Worm (Caenorhabditis elegans) whole organism, early embryonic: ENCODE measurements around the gene B0228.7.

Experiments used
- ama-1 ChIP-seq: fragments of 150-350 bp; optimal IDR thresholded peaks from 2 replicates; lab custom pipeline; 2014
- hmbx-1 ChIP-seq: sonication (generic microtip); optimal IDR thresholded peaks from 2 replicates; lab custom pipeline; 2016; ENCODE audit warnings: mild to moderate bottlenecking, missing genetic modification characterization, missing compliant biosample characterization
- hnd-1 ChIP-seq: sonication (generic microtip); optimal IDR thresholded peaks from 2 replicates; lab custom pipeline; 2016; ENCODE audit warnings: missing genetic modification characterization, missing compliant biosample characterization

- TF ChIP-seq hmbx-1 (tag; lab: Kevin White, UChicago) (no peak), hnd-1 (tag; lab: Kevin White, UChicago) (no peak), ama-1 (lab: Kevin White, UChicago) (no peak)
Observed at ce11 chrII:7769254-7769653, 10.4 kb upstream of the B0228.7 start.
